Fruit fly (Drosophila melanogaster): ENCODE measurements around the gene CG2772.
A peak's percentile ranks its signal among the peaks of the same experiment; 100 is the strongest.

CG2772 gene

dm6 chr2L:3417613-3418012 lies 28.2 kb upstream of the CG2772 start:
- TF ChIP-seq svp (GFP tag) (peak; percentile 4), Met (GFP tag; optimal IDR thresholded peaks at IDR 0.05) (no peak)

- TF ChIP-seq CG3919 (GFP tag; optimal IDR thresholded peaks at IDR 0.05) (peak; percentile 10), topi (GFP tag; optimal IDR thresholded peaks at IDR 0.05) (no peak), fd59A (GFP tag; optimal IDR thresholded peaks at IDR 0.05) (no peak), CG15336 (GFP tag; IDR thresholded peaks at IDR 0.05) (0 out of 2 replicates have a peak, but pooled peaks have one; percentile 9), Eip78C (GFP tag) (peak; percentile 50), CG6808 (GFP tag; optimal IDR thresholded peaks at IDR 0.05) (no peak), CG16779 (tag; optimal IDR thresholded peaks at IDR 0.05) (no peak), fkh (GFP tag; optimal IDR thresholded peaks at IDR 0.05) (no peak), CG31627 (GFP tag; optimal IDR thresholded peaks at IDR 0.05) (no peak), ss (GFP tag; optimal IDR thresholded peaks at IDR 0.05) (no peak), Hr39 (GFP tag; optimal IDR thresholded peaks at IDR 0.05) (no peak), CG11902 (GFP tag; optimal IDR thresholded peaks at IDR 0.05) (no peak), eg (GFP tag; IDR thresholded peaks at IDR 0.05) (peak; percentile 13; the same call in 1 of the 3 replicates), CG6276 (GFP tag; optimal IDR thresholded peaks at IDR 0.05) (no peak), cyc (GFP tag; optimal IDR thresholded peaks at IDR 0.05) (no peak), Blimp-1 (GFP tag; optimal IDR thresholded peaks at IDR 0.05) (no peak), CG6163 (GFP tag; IDR thresholded peaks at IDR 0.05) (peak; percentile 6; the same call in 1 of the 3 replicates), Sox15 (GFP tag; optimal IDR thresholded peaks at IDR 0.05) (no peak)
Observed at dm6 chr2L:3422753-3423152, 23.0 kb upstream of the CG2772 start.

DNA sequence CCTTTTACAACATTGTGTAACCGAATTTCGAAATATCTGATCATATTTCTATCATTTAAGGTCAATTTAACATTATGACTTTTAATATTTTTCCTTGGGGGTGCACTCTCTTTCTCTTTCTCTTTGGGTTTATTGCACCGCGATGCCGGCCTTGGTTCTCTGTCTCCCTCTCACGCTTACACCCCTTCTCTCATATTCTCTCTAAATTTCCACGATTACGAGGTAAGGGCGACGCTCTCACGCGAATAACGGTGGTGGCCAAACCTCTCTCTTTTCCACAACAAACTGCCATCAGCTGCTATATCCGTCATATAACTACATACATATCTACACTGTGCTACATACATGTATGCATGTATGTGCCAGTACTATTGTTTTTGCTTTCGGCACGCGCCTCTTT lies 19.8 kb upstream of the CG2772 start:
- TF ChIP-seq cyc (GFP tag; optimal IDR thresholded peaks at IDR 0.05) (no peak), CG3032 (tag; optimal IDR thresholded peaks at IDR 0.05) (peak; percentile 33), CG8319 (GFP tag; optimal IDR thresholded peaks at IDR 0.05) (no peak), CG6808 (GFP tag; optimal IDR thresholded peaks at IDR 0.05) (no peak), Blimp-1 (GFP tag; optimal IDR thresholded peaks at IDR 0.05) (no peak), CG6163 (GFP tag; IDR thresholded peaks at IDR 0.05) (no peak), vri (GFP tag; optimal IDR thresholded peaks at IDR 0.05) (no peak), CG1621 (tag; optimal IDR thresholded peaks at IDR 0.05) (no peak), CG7368 (GFP tag; optimal IDR thresholded peaks at IDR 0.05) (no peak)

DNA sequence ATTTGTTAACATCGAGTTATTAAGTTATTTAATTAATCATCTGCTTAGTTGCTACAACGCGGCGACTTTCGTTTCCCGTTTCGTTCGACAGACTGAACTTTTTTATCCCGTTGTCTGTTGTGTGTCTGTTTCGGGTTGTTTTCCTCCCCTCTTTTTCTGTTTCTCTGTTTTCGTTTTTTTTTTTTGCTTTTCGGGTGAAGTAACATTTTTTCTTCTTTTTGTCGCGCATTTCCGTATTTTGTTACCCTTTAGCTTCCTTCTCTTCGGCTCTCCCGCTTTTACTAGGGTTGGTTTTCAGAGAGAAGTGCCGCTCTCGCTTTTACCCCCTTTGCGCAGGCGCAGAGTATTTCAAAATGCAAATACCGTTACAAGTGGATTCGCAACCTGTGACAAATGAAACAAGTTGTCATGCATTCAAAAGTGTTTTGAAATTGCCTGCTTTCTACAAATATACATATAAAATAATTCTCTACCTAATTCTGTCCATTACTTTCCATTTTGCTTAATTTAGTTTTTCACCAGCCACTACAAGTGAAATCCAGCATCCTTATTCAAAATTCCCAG lies 19.0 kb upstream of the CG2772 start, which contains the start of gene Pgant2:
Gene Pgant2 (minus strand): TSS at position 51 of the 564 bp plus-strand sequence.
- peak in 1 of 2 experiments; percentile 18 for TF ChIP-seq ss (GFP tag; optimal IDR thresholded peaks at IDR 0.05)
- no peak for TF ChIP-seq CG6276 (GFP tag; optimal IDR thresholded peaks at IDR 0.05)
- no peak for TF ChIP-seq vri (GFP tag; optimal IDR thresholded peaks at IDR 0.05)
- no peak for TF ChIP-seq CG4318 (GFP tag; optimal IDR thresholded peaks at IDR 0.05)
- 0 out of 3 replicates have a peak, but pooled peaks have one; percentile 31 for TF ChIP-seq eg (GFP tag; IDR thresholded peaks at IDR 0.05)

DNA sequence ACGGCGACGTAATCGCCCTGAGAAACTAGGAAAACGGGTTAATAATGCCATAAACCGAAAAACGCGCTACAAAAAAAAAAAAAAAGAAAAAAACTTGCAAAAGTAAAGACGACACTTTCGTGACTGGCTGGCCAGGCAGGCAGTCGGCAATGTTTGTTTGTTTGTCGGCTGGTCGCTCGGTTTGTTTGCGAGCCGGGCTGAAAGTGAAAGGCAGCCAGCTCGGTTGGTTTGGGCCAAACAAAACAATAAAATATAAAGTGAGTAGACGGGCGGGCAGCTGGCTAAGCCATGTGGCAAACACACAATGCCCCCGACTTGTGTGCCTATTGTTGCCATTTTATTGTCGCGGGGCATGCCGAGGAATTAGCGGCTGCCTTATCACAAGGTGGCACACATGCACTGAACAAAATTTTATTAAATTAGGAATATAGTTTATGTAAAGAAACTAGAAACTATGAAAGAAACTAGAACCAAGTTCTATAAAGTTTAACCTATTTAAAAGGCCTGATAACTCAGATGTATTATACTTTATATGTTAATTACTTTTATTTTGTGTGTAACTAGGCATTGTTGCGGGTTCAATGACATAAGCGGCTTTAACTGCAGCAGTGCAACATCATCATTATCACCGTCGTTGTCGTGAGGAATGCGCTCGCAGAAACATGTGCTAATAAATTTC lies 17.2 kb upstream of the CG2772 start:
- no peak for TF ChIP-seq spab (GFP tag; optimal IDR thresholded peaks at IDR 0.05)
- TF ChIP-seq CG8119 (GFP tag; IDR thresholded peaks at IDR 0.05), result peak; percentile 71
- TF ChIP-seq CG4318 (GFP tag; optimal IDR thresholded peaks at IDR 0.05), result no peak
- peak; percentile 70 for TF ChIP-seq CG15336 (GFP tag; IDR thresholded peaks at IDR 0.05)
- no peak for TF ChIP-seq CG10631 (GFP tag; optimal IDR thresholded peaks at IDR 0.05)
- TF ChIP-seq CG11762 (GFP tag; optimal IDR thresholded peaks at IDR 0.05; ENCODE audit: insufficient read depth), result no peak
- TF ChIP-seq Smox (GFP tag; optimal IDR thresholded peaks at IDR 0.05), result no peak
- TF ChIP-seq Hr4 (GFP tag; optimal IDR thresholded peaks at IDR 0.05), result peak; percentile 70
- TF ChIP-seq CG7368 (GFP tag; optimal IDR thresholded peaks at IDR 0.05), result no peak
- TF ChIP-seq pdm3 (GFP tag; optimal IDR thresholded peaks at IDR 0.05), result peak; percentile 36
- peak; percentile 39 for TF ChIP-seq CG32006 (GFP tag; optimal IDR thresholded peaks at IDR 0.05)
- TF ChIP-seq Hr38 (GFP tag; optimal IDR thresholded peaks at IDR 0.05), result no peak
- TF ChIP-seq Ets96B (tag; optimal IDR thresholded peaks at IDR 0.05), result no peak
- TF ChIP-seq topi (GFP tag; optimal IDR thresholded peaks at IDR 0.05), result no peak
- TF ChIP-seq Gug (GFP tag; IDR thresholded peaks at IDR 0.05), result no peak
- no peak for TF ChIP-seq Met (GFP tag; optimal IDR thresholded peaks at IDR 0.05)
- no peak for TF ChIP-seq acj6 (GFP tag; optimal IDR thresholded peaks at IDR 0.05)
- TF ChIP-seq Sox102F (GFP tag; optimal IDR thresholded peaks at IDR 0.05), result no peak
- TF ChIP-seq lz (GFP tag; optimal IDR thresholded peaks at IDR 0.05), result no peak
- TF ChIP-seq Eip78C (GFP tag), result peak; percentile 40
- TF ChIP-seq dac (GFP tag; optimal IDR thresholded peaks at IDR 0.05), result no peak
- TF ChIP-seq eg (GFP tag; IDR thresholded peaks at IDR 0.05), result peak; percentile 70; the same call in 2 of the 3 replicates
- no peak for TF ChIP-seq Sox15 (GFP tag; optimal IDR thresholded peaks at IDR 0.05)
- TF ChIP-seq CG1621 (tag; optimal IDR thresholded peaks at IDR 0.05), result no peak
- TF ChIP-seq CG6276 (GFP tag; optimal IDR thresholded peaks at IDR 0.05), result peak; percentile 37
